Fruit fly (Drosophila melanogaster) whole organism, wandering third instar larva: ENCODE measurements around the gene Osi6.

Experiments used
- Abd-B ChIP-seq: fragments of >200 bp; optimal IDR thresholded peaks from 2 replicates; lab custom pipeline; 2017; ENCODE audit warnings: missing biosample characterization, missing genetic modification characterization
- CG9705 ChIP-seq: fragments of 200-800 bp; sonication (Bioruptor generic); optimal IDR thresholded peaks from 2 replicates; lab custom pipeline; 2018; ENCODE audit warnings: missing biosample characterization, mild to moderate bottlenecking, missing genetic modification characterization
- CrebA ChIP-seq: fragments of 200-800 bp; sonication (Bioruptor generic); optimal IDR thresholded peaks from 2 replicates; lab custom pipeline; 2016; ENCODE audit warnings: missing biosample characterization, mild to moderate bottlenecking, missing genetic modification characterization, borderline replicate concordance
- Dfd ChIP-seq: fragments of >200 bp; optimal IDR thresholded peaks from 2 replicates; lab custom pipeline; 2017; ENCODE audit warnings: missing biosample characterization, missing genetic modification characterization
- Dif ChIP-seq: fragments of 200-275, 200-300 bp; sonication (Bioruptor generic); optimal IDR thresholded peaks from 2 replicates; lab custom pipeline; 2018; ENCODE audit warnings: missing biosample characterization, missing genetic modification characterization; ENCODE audit not compliant: partially characterized antibody
- GATAd ChIP-seq: sonication (Bioruptor generic); optimal IDR thresholded peaks from 2 replicates; lab custom pipeline; 2016; ENCODE audit warnings: missing biosample characterization, missing genetic modification characterization
- HLH106 ChIP-seq: fragments of 200-800 bp; optimal IDR thresholded peaks from 3 replicates; lab custom pipeline; 2019; ENCODE audit warnings: missing biosample characterization, mild to moderate bottlenecking, missing genetic modification characterization, moderate library complexity
- Hnf4 ChIP-seq: fragments of 200-800 bp; sonication (Bioruptor generic); optimal IDR thresholded peaks from 2 replicates; lab custom pipeline; 2016; ENCODE audit warnings: missing biosample characterization, mild to moderate bottlenecking, missing genetic modification characterization
- Hr83 ChIP-seq: fragments of 200-300 bp; sonication (Bioruptor generic); optimal IDR thresholded peaks from 2 replicates; lab custom pipeline; 2016; ENCODE audit warnings: missing biosample characterization, mild to moderate bottlenecking, missing genetic modification characterization, moderate library complexity; ENCODE audit not compliant: poor library complexity, severe bottlenecking
- Jra ChIP-seq: sonication (Bioruptor generic); optimal IDR thresholded peaks from 2 replicates; lab custom pipeline; 2016; ENCODE audit warnings: missing biosample characterization, missing genetic modification characterization
- Mio ChIP-seq: sonication (Bioruptor generic); optimal IDR thresholded peaks from 2 replicates; lab custom pipeline; 2016; ENCODE audit warnings: missing biosample characterization, missing genetic modification characterization
- Myc ChIP-seq: fragments of >200 bp; optimal IDR thresholded peaks from 2 replicates; lab custom pipeline; 2017
- N ChIP-seq: fragments of >200 bp; optimal IDR thresholded peaks from 2 replicates; lab custom pipeline; 2018; ENCODE audit warnings: missing biosample characterization, missing external identifiers, missing genetic modification characterization
- Vsx2 ChIP-seq: fragments of 200-300, 225-300 bp; sonication (Bioruptor generic); optimal IDR thresholded peaks from 2 replicates; lab custom pipeline; 2018; ENCODE audit warnings: missing biosample characterization, missing genetic modification characterization; ENCODE audit not compliant: partially characterized antibody
- br ChIP-seq: fragments of 200-800 bp; sonication (Bioruptor generic); optimal IDR thresholded peaks from 2 replicates; lab custom pipeline; 2016; ENCODE audit warnings: missing biosample characterization, missing genetic modification characterization
- brk ChIP-seq: fragments of 200-800 bp; sonication (Bioruptor generic); optimal IDR thresholded peaks from 2 replicates; lab custom pipeline; 2016; ENCODE audit warnings: missing biosample characterization, mild to moderate bottlenecking, missing genetic modification characterization
- dl ChIP-seq, 2 experiments: fragments of 175-275, 200-275 bp in 1 of 2; fragments of 200-275 bp in 1 of 2; sonication (Bioruptor generic); optimal IDR thresholded peaks; lab custom pipeline; 2018; ENCODE audit warnings: mild to moderate bottlenecking in 2 of 2, missing biosample characterization in 2 of 2, missing genetic modification characterization in 2 of 2, moderate library complexity in 2 of 2; ENCODE audit not compliant: partially characterized antibody in 2 of 2, insufficient read depth in 1 of 2
- ey ChIP-seq: fragments of 200-800 bp; sonication (Bioruptor generic); optimal IDR thresholded peaks from 2 replicates; lab custom pipeline; 2016; ENCODE audit warnings: missing biosample characterization, missing genetic modification characterization
- foxo ChIP-seq, 2 experiments: fragments of 200-800 bp; sonication (Bioruptor generic); optimal IDR thresholded peaks; 2 replicates in 1 of 2; 3 replicates in 1 of 2; lab custom pipeline; 2016 to 2017; ENCODE audit warnings: missing biosample characterization in 2 of 2, missing genetic modification characterization in 2 of 2
- fru ChIP-seq: fragments of 200-800 bp; sonication (Bioruptor generic); optimal IDR thresholded peaks from 3 replicates; lab custom pipeline; 2016; ENCODE audit warnings: missing biosample characterization, mild to moderate bottlenecking, missing genetic modification characterization
- h ChIP-seq: fragments of 200-800 bp; sonication (Bioruptor generic); optimal IDR thresholded peaks from 3 replicates; lab custom pipeline; 2016; ENCODE audit warnings: missing biosample characterization, mild to moderate bottlenecking, missing genetic modification characterization
- lola ChIP-seq: fragments of >200 bp; optimal IDR thresholded peaks from 2 replicates; lab custom pipeline; 2017; ENCODE audit warnings: missing biosample characterization, missing genetic modification characterization
- pan ChIP-seq: fragments of >200 bp; optimal IDR thresholded peaks from 2 replicates; lab custom pipeline; 2017
- psq ChIP-seq: fragments of 200-800 bp; sonication (Bioruptor generic); optimal IDR thresholded peaks from 3 replicates; lab custom pipeline; 2017; ENCODE audit warnings: missing biosample characterization, mild to moderate bottlenecking, missing genetic modification characterization, moderate library complexity
- rgr ChIP-seq: fragments of 200-800 bp; sonication (Bioruptor generic); optimal IDR thresholded peaks from 3 replicates; lab custom pipeline; 2016; ENCODE audit warnings: missing biosample characterization, mild to moderate bottlenecking, missing genetic modification characterization
- sage ChIP-seq: fragments of 200-800 bp; sonication (Bioruptor generic); optimal IDR thresholded peaks from 2 replicates; lab custom pipeline; 2016; ENCODE audit warnings: missing biosample characterization, mild to moderate bottlenecking, missing genetic modification characterization
- sv ChIP-seq: fragments of 200-800 bp; sonication (Bioruptor generic); optimal IDR thresholded peaks from 3 replicates; lab custom pipeline; 2016; ENCODE audit warnings: missing biosample characterization, missing genetic modification characterization
- tai ChIP-seq: sonication (Bioruptor generic); optimal IDR thresholded peaks from 2 replicates; lab custom pipeline; 2016; ENCODE audit warnings: missing biosample characterization, missing genetic modification characterization
- usp ChIP-seq: fragments of >200 bp; optimal IDR thresholded peaks from 2 replicates; lab custom pipeline; 2017; ENCODE audit warnings: missing biosample characterization, missing genetic modification characterization
- woc ChIP-seq: sonication (Bioruptor generic); optimal IDR thresholded peaks from 2 replicates; lab custom pipeline; 2016; ENCODE audit warnings: missing biosample characterization, mild to moderate bottlenecking, missing genetic modification characterization

Gene Osi6

dm6 chr3R:6199717-6200116, 34.8 kb upstream of the Osi6 start:
- no peak for TF ChIP-seq Hnf4 (GFP tag; lab: Kevin White, UChicago)
- no peak for TF ChIP-seq Vsx2
- no peak for TF ChIP-seq br (GFP tag; lab: Kevin White, UChicago)
- TF ChIP-seq Dfd (GFP tag; lab: Kevin White, UChicago) = no peak
- no peak for TF ChIP-seq fru

- TF ChIP-seq rgr (GFP tag; lab: Kevin White, UChicago) (no peak), Dif (GFP tag; lab: Kevin White, UChicago) (no peak), psq (GFP tag; lab: Kevin White, UChicago) (no peak)
Measured at dm6 chr3R:6203000-6203399, 31.5 kb upstream of the Osi6 start.

dm6 chr3R:6209073-6209472, 25.4 kb upstream of the Osi6 start, which contains the start of gene Osi2:
Gene Osi2, plus strand, starts transcription at chr3R:6209373.
- TF ChIP-seq pan (lab: Kevin White, UChicago) (no peak), Myc (lab: Kevin White, UChicago) (no peak), woc (GFP tag; lab: Kevin White, UChicago) (no peak), fru (no peak), Hnf4 (GFP tag; lab: Kevin White, UChicago) (no peak), CrebA (no peak), N (GFP tag; lab: Kevin White, UChicago) (no peak), brk (GFP tag; lab: Kevin White, UChicago) (no peak), foxo (GFP tag; optimal IDR thresholded peaks at IDR 0.05; lab: Kevin White, UChicago) (no peak), rgr (GFP tag; lab: Kevin White, UChicago) (no peak), Abd-B (GFP tag; lab: Kevin White, UChicago) (no peak), usp (no peak), CG9705 (GFP tag; lab: Kevin White, UChicago) (no peak), tai (no peak), Jra (GFP tag; lab: Kevin White, UChicago) (no peak), sv (GFP tag; lab: Kevin White, UChicago) (no peak), Mio (no peak), GATAd (no peak)
- TF ChIP-seq, all 38 proteins: peak for 0

dm6 chr3R:6210266-6211040, 24.1 kb upstream of the Osi6 start:
- TF ChIP-seq fru (peak; percentile 14), N (GFP tag; lab: Kevin White, UChicago) (peak; percentile 40), dl (GFP tag; optimal IDR thresholded peaks at IDR 0.05; lab: Kevin White, UChicago; ENCODE audit: insufficient read depth in 1 of 2, partially characterized antibody in 2 of 2) (no peak), sv (GFP tag; lab: Kevin White, UChicago) (no peak), h (peak; percentile 19), lola (GFP tag; lab: Kevin White, UChicago) (no peak), Myc (lab: Kevin White, UChicago) (peak; percentile 44), tai (no peak), Vsx2 (peak; percentile 24), rgr (GFP tag; lab: Kevin White, UChicago) (peak; percentile 36), ey (peak; percentile 37), HLH106 (peak; percentile 17), woc (GFP tag; lab: Kevin White, UChicago) (peak; percentile 60)

- TF ChIP-seq foxo (GFP tag; optimal IDR thresholded peaks at IDR 0.05; lab: Kevin White, UChicago) = no peak
- TF ChIP-seq h = no peak
- TF ChIP-seq HLH106 = no peak
Measured at dm6 chr3R:6211041-6211377, 23.5 kb upstream of the Osi6 start.

- TF ChIP-seq rgr (GFP tag; lab: Kevin White, UChicago) = no peak
- no peak for TF ChIP-seq h
- no peak for TF ChIP-seq GATAd
- TF ChIP-seq Mio = no peak
- no peak for TF ChIP-seq Hnf4 (GFP tag; lab: Kevin White, UChicago)
- no peak for TF ChIP-seq Vsx2
- no peak for TF ChIP-seq CG9705 (GFP tag; lab: Kevin White, UChicago)
- TF ChIP-seq Hr83 (GFP tag; lab: Kevin White, UChicago) = no peak
- TF ChIP-seq Myc (lab: Kevin White, UChicago) = no peak
- no peak for TF ChIP-seq dl (GFP tag; optimal IDR thresholded peaks at IDR 0.05; lab: Kevin White, UChicago; ENCODE audit: insufficient read depth in 1 of 2, partially characterized antibody in 2 of 2)
- no peak for TF ChIP-seq Dfd (GFP tag; lab: Kevin White, UChicago)
- no peak for TF ChIP-seq sage (GFP tag; lab: Kevin White, UChicago)
Measured at dm6 chr3R:6214227-6214626, 20.3 kb upstream of the Osi6 start.
